Worm (Caenorhabditis elegans): Measurements from ENCODE around the gene ccch-1.

ccch-1 gene

ce11 chrV:11531831-11532534, 4.4 kb downstream of the ccch-1 start:
- TF ChIP-seq unc-55 (GFP tag; optimal IDR thresholded peaks at IDR 0.05) (no peak), lin-13 (GFP tag; optimal IDR thresholded peaks at IDR 0.05) (peak; percentile 76), alr-1 (tag; optimal IDR thresholded peaks at IDR 0.05) (no peak), nhr-25 (tag; optimal IDR thresholded peaks at IDR 0.05) (peak; percentile 95), nhr-12 (tag; optimal IDR thresholded peaks at IDR 0.05) (no peak), elt-3 (tag; optimal IDR thresholded peaks at IDR 0.05) (no peak), egl-27 (tag; optimal IDR thresholded peaks at IDR 0.05) (peak; percentile 77), ama-1 (optimal IDR thresholded peaks at IDR 0.05) (no peak), nhr-11 (tag; optimal IDR thresholded peaks at IDR 0.05) (no peak), Y55F3AM.14 (GFP tag; optimal IDR thresholded peaks at IDR 0.05) (peak; percentile 73), unc-39 (tag; optimal IDR thresholded peaks at IDR 0.05) (no peak), sma-9 (GFP tag; optimal IDR thresholded peaks at IDR 0.05) (peak; percentile 97), sma-9 (tag; optimal IDR thresholded peaks at IDR 0.05) (no peak), sem-4 (tag; optimal IDR thresholded peaks at IDR 0.05) (peak; percentile 82), gmeb-1 (tag; optimal IDR thresholded peaks at IDR 0.05) (peak; percentile 55), elt-1 (tag; optimal IDR thresholded peaks at IDR 0.05) (no peak), ztf-1 (GFP tag; conservative IDR thresholded peaks at IDR 0.05) (no peak), R02D3.7 (tag; optimal IDR thresholded peaks at IDR 0.05) (no peak), ceh-82 (tag; optimal IDR thresholded peaks at IDR 0.05) (no peak), snpc-4 (tag; optimal IDR thresholded peaks at IDR 0.05) (no peak), ztf-4 (tag; optimal IDR thresholded peaks at IDR 0.05) (peak; percentile 38), ZK546.5 (tag; optimal IDR thresholded peaks at IDR 0.05) (no peak), lin-11 (tag; optimal IDR thresholded peaks at IDR 0.05) (no peak), dmd-4 (tag; optimal IDR thresholded peaks at IDR 0.05) (no peak), nhr-129 (tag; optimal IDR thresholded peaks at IDR 0.05) (peak; percentile 90), F13H6.1 (tag; optimal IDR thresholded peaks at IDR 0.05) (peak; percentile 96), aly-2 (tag; optimal IDR thresholded peaks at IDR 0.05) (no peak), nhr-6 (tag; optimal IDR thresholded peaks at IDR 0.05) (peak; percentile 73), lin-39 (tag; optimal IDR thresholded peaks at IDR 0.05) (no peak), nhr-237 (tag; optimal IDR thresholded peaks at IDR 0.05) (no peak), mbf-1 (tag; optimal IDR thresholded peaks at IDR 0.05) (no peak), skn-1 (tag; optimal IDR thresholded peaks at IDR 0.05) (no peak), ztf-11 (tag; optimal IDR thresholded peaks at IDR 0.05) (no peak), ceh-16 (tag; optimal IDR thresholded peaks at IDR 0.05) (no peak), blmp-1 (tag; optimal IDR thresholded peaks at IDR 0.05; ENCODE audit: insufficient read depth) (peak; percentile 96), mab-5 (tag; optimal IDR thresholded peaks at IDR 0.05) (peak; percentile 19), C34F6.9 (tag; optimal IDR thresholded peaks at IDR 0.05) (peak; percentile 65), crh-2 (tag; optimal IDR thresholded peaks at IDR 0.05) (peak; percentile 80), lsy-2 (tag; optimal IDR thresholded peaks at IDR 0.05) (peak; percentile 13 to 80), peb-1 (tag; optimal IDR thresholded peaks at IDR 0.05) (no peak), mdl-1 (tag; optimal IDR thresholded peaks at IDR 0.05) (peak; percentile 46 to 83), nhr-10 (tag; optimal IDR thresholded peaks at IDR 0.05) (no peak), nhr-77 (tag; optimal IDR thresholded peaks at IDR 0.05) (no peak), unc-62 (GFP tag; optimal IDR thresholded peaks at IDR 0.05) (no peak), sma-3 (GFP tag; optimal IDR thresholded peaks at IDR 0.05) (peak; percentile 91), zag-1 (tag; optimal IDR thresholded peaks at IDR 0.05) (no peak), nhr-21 (tag; optimal IDR thresholded peaks at IDR 0.05) (peak; percentile 77), nhr-23 (tag; optimal IDR thresholded peaks at IDR 0.05) (no peak), fos-1 (tag; optimal IDR thresholded peaks at IDR 0.05) (peak; percentile 94)

Data from whole organism, L2 larva.